Fruit fly (Drosophila melanogaster): ENCODE measurements around the gene Oli.

The Oli gene

dm6 chr2L:17560125-17561019, 28.6 kb upstream of the Oli start:
- TF ChIP-seq sd (tag; optimal IDR thresholded peaks at IDR 0.05) = peak; percentile 20
- TF ChIP-seq phol (tag; optimal IDR thresholded peaks at IDR 0.05) = peak; percentile 62
- peak; percentile 30 for TF ChIP-seq pros (GFP tag; optimal IDR thresholded peaks at IDR 0.05)
- no peak for TF ChIP-seq schlank (tag; optimal IDR thresholded peaks at IDR 0.05)
- TF ChIP-seq mirr (GFP tag; optimal IDR thresholded peaks at IDR 0.05) = peak; percentile 34
- TF ChIP-seq CG10543 (GFP tag; optimal IDR thresholded peaks at IDR 0.05) = peak; percentile 50
- peak; percentile 7 for TF ChIP-seq Deaf1 (tag; optimal IDR thresholded peaks at IDR 0.05)
- TF ChIP-seq tll (GFP tag; optimal IDR thresholded peaks at IDR 0.05) = no peak
- no peak for TF ChIP-seq CG14860 (GFP tag; IDR thresholded peaks at IDR 0.05; ENCODE audit: partially characterized antibody)
- no peak for TF ChIP-seq Meics (GFP tag; optimal IDR thresholded peaks at IDR 0.05)
- no peak for TF ChIP-seq wor (GFP tag; IDR thresholded peaks at IDR 0.05)
- TF ChIP-seq Fer2 (tag; optimal IDR thresholded peaks at IDR 0.05) = no peak
- TF ChIP-seq abd-A (tag; optimal IDR thresholded peaks at IDR 0.05) = peak; percentile 97
- TF ChIP-seq Mad (GFP tag; optimal IDR thresholded peaks at IDR 0.05) = no peak
- no peak for TF ChIP-seq eve (GFP tag; optimal IDR thresholded peaks at IDR 0.05)
- peak; percentile 47 for TF ChIP-seq CG14710 (tag; optimal IDR thresholded peaks at IDR 0.05)
- TF ChIP-seq CG13894 (tag; optimal IDR thresholded peaks at IDR 0.05) = peak; percentile 39
- TF ChIP-seq lab (GFP tag; optimal IDR thresholded peaks at IDR 0.05) = peak; percentile 18
- TF ChIP-seq Antp (GFP tag; optimal IDR thresholded peaks at IDR 0.05) = no peak
- TF ChIP-seq scrt (GFP tag; optimal IDR thresholded peaks at IDR 0.05) = peak; percentile 95
- TF ChIP-seq CG3281 (GFP tag; optimal IDR thresholded peaks at IDR 0.05) = no peak
- TF ChIP-seq CG30020 (tag; optimal IDR thresholded peaks at IDR 0.05) = no peak
- 0 out of 4 replicates have a peak, but pooled peaks have one; percentile 52 for TF ChIP-seq chinmo (GFP tag; IDR thresholded peaks at IDR 0.05; ENCODE audit: partially characterized antibody)
- TF ChIP-seq tap (tag; optimal IDR thresholded peaks at IDR 0.05) = no peak
- peak in 1 of 2 experiments; percentile 13 for TF ChIP-seq Hr51 (GFP tag; optimal IDR thresholded peaks at IDR 0.05)
- TF ChIP-seq Ptx1 (GFP tag; IDR thresholded peaks at IDR 0.05) = no peak
- TF ChIP-seq CG11504 (tag; optimal IDR thresholded peaks at IDR 0.05) = peak; percentile 56
- TF ChIP-seq odd (GFP tag; optimal IDR thresholded peaks at IDR 0.05) = no peak
- TF ChIP-seq Adf1 (GFP tag; IDR thresholded peaks at IDR 0.05) = peak; percentile 96
- no peak for TF ChIP-seq D (optimal IDR thresholded peaks at IDR 0.05)
- no peak for TF ChIP-seq D (GFP tag; optimal IDR thresholded peaks at IDR 0.05)
- no peak for TF ChIP-seq GATAe (GFP tag; conservative IDR thresholded peaks at IDR 0.05)
- TF ChIP-seq lilli (GFP tag; optimal IDR thresholded peaks at IDR 0.05) = no peak
- TF ChIP-seq z (GFP tag; IDR thresholded peaks at IDR 0.05) = peak; percentile 92
- TF ChIP-seq crol (GFP tag; IDR thresholded peaks at IDR 0.05) = peak; percentile 27; the same call in 1 of the 2 replicates
- no peak for TF ChIP-seq CG32532 (GFP tag; IDR thresholded peaks at IDR 0.05)
- TF ChIP-seq CG18599 (GFP tag; optimal IDR thresholded peaks at IDR 0.05) = peak; percentile 18
- TF ChIP-seq zfh2 (GFP tag; optimal IDR thresholded peaks at IDR 0.05) = no peak
- TF ChIP-seq Med (GFP tag) = peak; percentile 77
- TF ChIP-seq CG11456 (GFP tag; IDR thresholded peaks at IDR 0.05) = no peak
- TF ChIP-seq chm (GFP tag; IDR thresholded peaks at IDR 0.05) = peak; percentile 82; the same call in 1 of the 2 replicates
- TF ChIP-seq Jarid2 (GFP tag; optimal IDR thresholded peaks at IDR 0.05) = peak; percentile 0
- no peak for TF ChIP-seq Rfx (GFP tag; IDR thresholded peaks at IDR 0.05)
- no peak for TF ChIP-seq ranshi (GFP tag; IDR thresholded peaks at IDR 0.05)
- no peak for TF ChIP-seq dan (GFP tag; IDR thresholded peaks at IDR 0.05)
- TF ChIP-seq Six4 (GFP tag; optimal IDR thresholded peaks at IDR 0.05) = no peak
- no peak for TF ChIP-seq Rx (GFP tag; IDR thresholded peaks at IDR 0.05)
- TF ChIP-seq ci (GFP tag; IDR thresholded peaks at IDR 0.05) = peak; percentile 34; the same call in 1 of the 3 replicates

Measured in whole organism, embryonic.